Worm (Caenorhabditis elegans) whole organism, young adult: Measurements from ENCODE around the gene pes-10.
A peak's percentile ranks its signal among the peaks of the same experiment; 100 is the strongest.

Experiments
- B0261.1 ChIP-seq: sonication (generic microtip); optimal IDR thresholded peaks from 2 replicates; lab custom pipeline; 2016; ENCODE audit warnings: mild to moderate bottlenecking, missing genetic modification characterization, moderate library complexity, missing compliant biosample characterization
- C17E4.6 ChIP-seq: fragments of 200-800 bp; sonication (Bioruptor generic); IDR thresholded peaks from 2 replicates; pipeline ENCODE4 v1.3.6; 2022; ENCODE audit warnings: missing genetic modification reagents, missing genetic modification characterization, missing compliant biosample characterization
- F22D6.2 ChIP-seq: sonication (generic microtip); optimal IDR thresholded peaks from 2 replicates; lab custom pipeline; 2016; ENCODE audit warnings: mild to moderate bottlenecking, missing genetic modification characterization, missing compliant biosample characterization
- F33H1.4 ChIP-seq: fragments of 200-800 bp; sonication (Bioruptor generic); IDR thresholded peaks from 2 replicates; pipeline ENCODE4 v1.3.6; 2022; ENCODE audit warnings: missing genetic modification reagents, missing genetic modification characterization, missing compliant biosample characterization
- F39B2.1 ChIP-seq: fragments of 200-800 bp; sonication (Bioruptor generic); IDR thresholded peaks from 2 replicates; pipeline ENCODE4 v1.3.6; 2022; ENCODE audit warnings: missing genetic modification reagents, missing genetic modification characterization, missing compliant biosample characterization
- F52B5.7 ChIP-seq: sonication (generic microtip); optimal IDR thresholded peaks from 2 replicates; lab custom pipeline; 2016; ENCODE audit warnings: mild to moderate bottlenecking, missing genetic modification characterization, missing compliant biosample characterization
- F57C9.4 ChIP-seq: sonication (generic microtip); optimal IDR thresholded peaks from 2 replicates; lab custom pipeline; 2017; ENCODE audit warnings: mild to moderate bottlenecking, missing genetic modification characterization, missing compliant biosample characterization
- T07F8.4 ChIP-seq: sonication (generic microtip); optimal IDR thresholded peaks from 2 replicates; lab custom pipeline; 2016; ENCODE audit warnings: mild to moderate bottlenecking, missing genetic modification characterization, moderate library complexity, missing compliant biosample characterization
- Y53G8AR.9 ChIP-seq: fragments of 200-800 bp; sonication (Bioruptor generic); conservative IDR thresholded peaks from 2 replicates; pipeline ENCODE4 v1.3.6; 2022; ENCODE audit warnings: missing genetic modification reagents, missing genetic modification characterization, missing compliant biosample characterization
- aptf-3 ChIP-seq: fragments of 200-800 bp; sonication (Bioruptor generic); IDR thresholded peaks from 2 replicates; pipeline ENCODE4 v1.3.6; 2022; ENCODE audit warnings: missing genetic modification characterization, missing compliant biosample characterization
- athp-1 ChIP-seq: sonication (generic microtip); optimal IDR thresholded peaks from 2 replicates; lab custom pipeline; 2017; ENCODE audit warnings: mild to moderate bottlenecking, missing genetic modification characterization, missing compliant biosample characterization
- attf-6 ChIP-seq: fragments of 200-800 bp; sonication (Bioruptor generic); IDR thresholded peaks from 2 replicates; pipeline ENCODE4 v1.3.6; 2022; ENCODE audit warnings: missing genetic modification reagents, missing genetic modification characterization, missing compliant biosample characterization
- ccch-3 ChIP-seq: fragments of 200-800 bp; sonication (Bioruptor generic); optimal IDR thresholded peaks from 2 replicates; lab custom pipeline; 2018; ENCODE audit warnings: mild to moderate bottlenecking, missing genetic modification characterization, missing compliant biosample characterization
- cebp-1 ChIP-seq, 2 experiments: fragments of 200-800 bp in 1 of 2; sonication (Bioruptor generic) in 1 of 2; sonication (generic microtip) in 1 of 2; IDR thresholded peaks in 1 of 2; optimal IDR thresholded peaks in 1 of 2; 2 replicates each; pipeline versions ENCODE4 v1.3.6 to Lab custom; 2017 to 2022; ENCODE audit warnings: missing compliant biosample characterization in 2 of 2, missing genetic modification characterization in 2 of 2, mild to moderate bottlenecking in 1 of 2, missing genetic modification reagents in 1 of 2, moderate library complexity in 1 of 2
- ceh-27 ChIP-seq: fragments of 200-800 bp; sonication (Bioruptor generic); optimal IDR thresholded peaks from 2 replicates; lab custom pipeline; 2018; ENCODE audit warnings: mild to moderate bottlenecking, missing genetic modification characterization, moderate library complexity, missing compliant biosample characterization
- ceh-40 ChIP-seq: fragments of 200-800 bp; sonication (Bioruptor generic); IDR thresholded peaks from 2 replicates; pipeline ENCODE4 v1.3.6; 2022; ENCODE audit warnings: missing genetic modification characterization, missing compliant biosample characterization
- ceh-79 ChIP-seq: sonication (generic microtip); optimal IDR thresholded peaks from 2 replicates; lab custom pipeline; 2017; ENCODE audit warnings: mild to moderate bottlenecking, missing genetic modification characterization, missing compliant biosample characterization
- ceh-91 ChIP-seq: fragments of 200-800 bp; sonication (Bioruptor generic); IDR thresholded peaks from 2 replicates; pipeline ENCODE4 v1.3.6; 2022; ENCODE audit warnings: missing genetic modification reagents, missing genetic modification characterization, missing compliant biosample characterization
- die-1 ChIP-seq: sonication (generic microtip); optimal IDR thresholded peaks from 2 replicates; lab custom pipeline; 2016; ENCODE audit warnings: missing genotype, mild to moderate bottlenecking, missing genetic modification characterization, missing compliant biosample characterization
- egl-44 ChIP-seq: fragments of 200-800 bp; sonication (Bioruptor generic); IDR thresholded peaks from 2 replicates; pipeline ENCODE4 v1.3.6; 2022; ENCODE audit warnings: missing genetic modification reagents, missing genetic modification characterization, missing compliant biosample characterization
- ekl-4 ChIP-seq: fragments of 200-800 bp; sonication (Bioruptor generic); IDR thresholded peaks from 2 replicates; pipeline ENCODE4 v1.3.6; 2022; ENCODE audit warnings: missing genetic modification reagents, missing genetic modification characterization, missing compliant biosample characterization
- him-1 ChIP-seq: sonication (generic microtip); optimal IDR thresholded peaks from 2 replicates; lab custom pipeline; 2016; ENCODE audit warnings: missing genotype, missing genetic modification reagents, missing genetic modification characterization, missing compliant biosample characterization
- hmg-1.2 ChIP-seq: fragments of 200-800 bp; sonication (Bioruptor generic); IDR thresholded peaks from 2 replicates; pipeline ENCODE4 v1.3.6; 2022; ENCODE audit warnings: missing genetic modification reagents, missing genetic modification characterization, missing compliant biosample characterization
- hrde-1 ChIP-seq: sonication (generic microtip); optimal IDR thresholded peaks from 2 replicates; lab custom pipeline; 2016; ENCODE audit warnings: missing genetic modification characterization, mild to moderate bottlenecking, missing compliant biosample characterization, moderate library complexity, missing genotype, missing genetic modification reagents, borderline replicate concordance
- hsf-1 ChIP-seq: fragments of 200-800 bp; sonication (Bioruptor generic); IDR thresholded peaks from 2 replicates; pipeline ENCODE4 v1.3.6; 2022; ENCODE audit warnings: missing genetic modification reagents, missing genetic modification characterization, missing compliant biosample characterization
- lir-1 ChIP-seq: fragments of 200-800 bp; sonication (Bioruptor generic); conservative IDR thresholded peaks from 2 replicates; pipeline ENCODE4 v1.3.6; 2022; ENCODE audit warnings: missing genetic modification reagents, missing genetic modification characterization, missing compliant biosample characterization
- lsl-1 ChIP-seq: fragments of 200-800 bp; sonication (Bioruptor generic); optimal IDR thresholded peaks from 2 replicates; lab custom pipeline; 2018; ENCODE audit warnings: mild to moderate bottlenecking, missing genetic modification characterization, moderate library complexity, missing compliant biosample characterization
- lsy-27 ChIP-seq: sonication (generic microtip); optimal IDR thresholded peaks from 2 replicates; lab custom pipeline; 2017; ENCODE audit warnings: missing genetic modification characterization, mild to moderate bottlenecking, missing compliant biosample characterization, antibody characterized with exemption, missing genotype, borderline replicate concordance; ENCODE audit not compliant: insufficient read depth
- madf-6 ChIP-seq: fragments of 200-800 bp; sonication (Bioruptor generic); IDR thresholded peaks from 2 replicates; pipeline ENCODE4 v1.3.6; 2022; ENCODE audit warnings: missing genetic modification reagents, missing genetic modification characterization, missing compliant biosample characterization
- mes-4 ChIP-seq: sonication (generic microtip); optimal IDR thresholded peaks from 2 replicates; lab custom pipeline; 2016; ENCODE audit warnings: missing genotype, missing genetic modification characterization, missing compliant biosample characterization
- nfya-2 ChIP-seq: fragments of 200-800 bp; sonication (Bioruptor generic); IDR thresholded peaks from 2 replicates; pipeline ENCODE4 v1.3.6; 2022; ENCODE audit warnings: missing genetic modification reagents, missing genetic modification characterization, missing compliant biosample characterization
- nfyb-1 ChIP-seq: fragments of 200-800 bp; sonication (Bioruptor generic); IDR thresholded peaks from 2 replicates; pipeline ENCODE4 v1.3.6; 2022; ENCODE audit warnings: missing genetic modification reagents, missing genetic modification characterization, missing compliant biosample characterization
- nhr-120 ChIP-seq: fragments of 200-800 bp; sonication (Bioruptor generic); IDR thresholded peaks from 2 replicates; pipeline ENCODE4 v1.3.6; 2022; ENCODE audit warnings: missing genetic modification characterization, missing compliant biosample characterization
- nhr-27 ChIP-seq: fragments of 200-800 bp; sonication (Bioruptor generic); optimal IDR thresholded peaks from 2 replicates; lab custom pipeline; 2018; ENCODE audit warnings: mild to moderate bottlenecking, missing genetic modification characterization, moderate library complexity, missing compliant biosample characterization
- pbrm-1 ChIP-seq: fragments of 200-800 bp; sonication (Bioruptor generic); IDR thresholded peaks from 2 replicates; pipeline ENCODE4 v1.3.6; 2022; ENCODE audit warnings: missing genetic modification reagents, missing genetic modification characterization, missing compliant biosample characterization
- pha-4 ChIP-seq: fragments of 150-350 bp; sonication (generic microtip); optimal IDR thresholded peaks from 2 replicates; lab custom pipeline; 2014; ENCODE audit warnings: missing biosample characterization, missing genetic modification reagents, missing genetic modification characterization
- rcor-1 ChIP-seq: fragments of 200-800 bp; sonication (Bioruptor generic); IDR thresholded peaks from 2 replicates; pipeline ENCODE4 v1.3.6; 2022; ENCODE audit warnings: missing genetic modification reagents, missing genetic modification characterization, missing compliant biosample characterization
- rec-8 ChIP-seq, 2 experiments: sonication (generic microtip); optimal IDR thresholded peaks; 2 replicates each; lab custom pipeline; 2016; ENCODE audit warnings: mild to moderate bottlenecking in 2 of 2, missing genetic modification characterization in 2 of 2, missing genetic modification reagents in 2 of 2, missing genotype in 2 of 2, missing biosample characterization in 1 of 2, missing compliant biosample characterization in 1 of 2, moderate library complexity in 1 of 2
- rpc-1 ChIP-seq, 2 experiments: fragments of 150-350 bp in 1 of 2; sonication (generic microtip) in 1 of 2; optimal IDR thresholded peaks; 2 replicates each; lab custom pipeline; 2014 to 2018; ENCODE audit warnings: missing biosample characterization in 1 of 2, missing genetic modification characterization in 1 of 2, missing genetic modification reagents in 1 of 2, missing genotype in 1 of 2
- snpc-1.1 ChIP-seq: sonication (generic microtip); optimal IDR thresholded peaks from 2 replicates; lab custom pipeline; 2017; ENCODE audit warnings: missing genetic modification characterization, mild to moderate bottlenecking, missing compliant biosample characterization, antibody characterized with exemption, moderate library complexity, missing genotype, missing genetic modification reagents; ENCODE audit not compliant: insufficient read depth
- tlf-1 ChIP-seq: fragments of 200-800 bp; sonication (Bioruptor generic); optimal IDR thresholded peaks from 2 replicates; lab custom pipeline; 2018; ENCODE audit warnings: mild to moderate bottlenecking, missing genetic modification characterization, missing compliant biosample characterization
- xnd-1 ChIP-seq: sonication (generic microtip); optimal IDR thresholded peaks from 2 replicates; lab custom pipeline; 2016; ENCODE audit warnings: missing genotype, missing genetic modification reagents, missing genetic modification characterization, missing compliant biosample characterization
- zim-3 ChIP-seq: sonication (generic microtip); optimal IDR thresholded peaks from 2 replicates; lab custom pipeline; 2017; ENCODE audit warnings: mild to moderate bottlenecking, missing genetic modification characterization, moderate library complexity, missing compliant biosample characterization
- ztf-25 ChIP-seq: fragments of 200-800 bp; sonication (Bioruptor generic); IDR thresholded peaks from 2 replicates; pipeline ENCODE4 v1.3.6; 2022; ENCODE audit warnings: missing genetic modification reagents, missing genetic modification characterization, missing compliant biosample characterization
- ztf-28 ChIP-seq: fragments of 200-800 bp; sonication (Bioruptor generic); IDR thresholded peaks from 2 replicates; pipeline ENCODE4 v1.3.6; 2022; ENCODE audit warnings: missing genetic modification reagents, missing genetic modification characterization, missing compliant biosample characterization

The pes-10 gene

ce11 chrII:12878071-12878668, 30.5 kb upstream of the pes-10 start, which contains the start of gene gsy-1:
Gene gsy-1, minus strand, starts transcription at chrII:12878121.
- TF ChIP-seq F39B2.1 (GFP tag; lab: Robert Waterston, UW) (no peak), nfyb-1 (GFP tag; lab: Robert Waterston, UW) (0 out of 2 replicates have a peak, but pooled peaks have one; percentile 48), ccch-3 (no peak), ceh-27 (GFP tag; lab: Kevin White, UChicago) (no peak), lsy-27 (tag; lab: Kevin White, UChicago) (no peak), egl-44 (GFP tag; lab: Robert Waterston, UW) (no peak), Y53G8AR.9 (GFP tag; lab: Robert Waterston, UW) (no peak), nfya-2 (no peak), madf-6 (0 out of 2 replicates have a peak, but pooled peaks have one; percentile 17), F22D6.2 (tag; lab: Kevin White, UChicago) (no peak), cebp-1 (GFP tag; IDR thresholded peaks at IDR 0.05; lab: Robert Waterston, UW) (no peak), cebp-1 (tag; optimal IDR thresholded peaks at IDR 0.05; lab: Kevin White, UChicago) (no peak), nhr-27 (tag; lab: Kevin White, UChicago) (no peak), die-1 (tag; lab: Kevin White, UChicago) (no peak), snpc-1.1 (tag; lab: Kevin White, UChicago) (no peak), aptf-3 (no peak), pha-4 (tag; lab: Kevin White, UChicago) (no peak)
- TF ChIP-seq, all 124 proteins: peak for 2

- TF ChIP-seq hmg-1.2 (GFP tag; lab: Robert Waterston, UW): no peak
- no peak for TF ChIP-seq madf-6
- no peak for TF ChIP-seq lir-1 (GFP tag; lab: Robert Waterston, UW)
- 0 out of 2 replicates have a peak, but pooled peaks have one; percentile 15 for TF ChIP-seq nfyb-1 (GFP tag; lab: Robert Waterston, UW)
- no peak for TF ChIP-seq athp-1
- TF ChIP-seq ztf-25 (GFP tag; lab: Robert Waterston, UW): no peak
- no peak for TF ChIP-seq nhr-120 (GFP tag; lab: Robert Waterston, UW)
- TF ChIP-seq xnd-1 (tag; lab: Kevin White, UChicago): no peak
- TF ChIP-seq B0261.1: no peak
- TF ChIP-seq F33H1.4 (GFP tag; lab: Robert Waterston, UW): 0 out of 2 replicates have a peak, but pooled peaks have one; percentile 5
- TF ChIP-seq T07F8.4: no peak
- peak; percentile 36; the same call in 1 of the 2 replicates for TF ChIP-seq attf-6
- TF ChIP-seq pbrm-1 (GFP tag; lab: Robert Waterston, UW): no peak
- TF ChIP-seq C17E4.6: no peak
- no peak for TF ChIP-seq hrde-1 (tag; lab: Kevin White, UChicago)
- peak; percentile 17 for TF ChIP-seq F52B5.7
- TF ChIP-seq zim-3 (tag; lab: Kevin White, UChicago): no peak
- no peak for TF ChIP-seq lsl-1
- no peak for TF ChIP-seq mes-4 (tag; lab: Kevin White, UChicago)
- TF ChIP-seq ztf-28 (GFP tag; lab: Robert Waterston, UW): no peak
- TF ChIP-seq ceh-27 (GFP tag; lab: Kevin White, UChicago): no peak
- no peak for TF ChIP-seq him-1 (tag; lab: Kevin White, UChicago)
- no peak for TF ChIP-seq rcor-1 (GFP tag; lab: Robert Waterston, UW)
- no peak for TF ChIP-seq rec-8 (tag; optimal IDR thresholded peaks at IDR 0.05; lab: Kevin White, UChicago)
- no peak for TF ChIP-seq rpc-1 (optimal IDR thresholded peaks at IDR 0.05; lab: Kevin White, UChicago)
- no peak for TF ChIP-seq rpc-1 (tag; optimal IDR thresholded peaks at IDR 0.05; lab: Kevin White, UChicago)
- TF ChIP-seq ceh-91 (GFP tag; lab: Robert Waterston, UW): no peak
- TF ChIP-seq ekl-4 (GFP tag; lab: Robert Waterston, UW): peak; percentile 18; the same call in 1 of the 2 replicates
- no peak for TF ChIP-seq F57C9.4
- TF ChIP-seq ceh-79: no peak
- no peak for TF ChIP-seq tlf-1 (GFP tag; lab: Kevin White, UChicago)
- TF ChIP-seq ceh-40 (GFP tag; lab: Robert Waterston, UW): no peak
- TF ChIP-seq hsf-1 (GFP tag; lab: Robert Waterston, UW): 0 out of 2 replicates have a peak, but pooled peaks have one; percentile 30
Observed at ce11 chrII:12866079-12866478, 18.4 kb upstream of the pes-10 start.
